Fruit fly (Drosophila melanogaster) whole organism, embryonic: Measurements from ENCODE around the gene CG13690.
A peak's percentile ranks its signal among the peaks of the same experiment; 100 is the strongest.

Experiments used
- Blimp-1 ChIP-seq: fragments of 200-800 bp; sonication (Bioruptor generic); optimal IDR thresholded peaks from 3 replicates; lab custom pipeline; 2018; ENCODE audit warnings: missing biosample characterization, missing genetic modification characterization, mild to moderate bottlenecking, moderate library complexity, missing genetic modification reagents
- CG11504 ChIP-seq: fragments of 200-800 bp; sonication (Bioruptor generic); optimal IDR thresholded peaks from 3 replicates; lab custom pipeline; 2019; ENCODE audit warnings: missing biosample characterization, mild to moderate bottlenecking, missing genetic modification characterization, moderate library complexity
- CG11560 ChIP-seq: fragments of 200-800 bp; sonication (Bioruptor generic); IDR thresholded peaks from 3 replicates; pipeline ENCODE4 v1.3.6; 2022; ENCODE audit warnings: missing biosample characterization, missing genetic modification characterization
- CG11695 ChIP-seq: fragments of 200-800 bp; sonication (Bioruptor generic); IDR thresholded peaks from 3 replicates; pipeline ENCODE4 v1.3.6; 2022; ENCODE audit warnings: missing biosample characterization, missing genetic modification characterization
- CG12769 ChIP-seq: fragments of 200-800 bp; sonication (Bioruptor generic); optimal IDR thresholded peaks from 2 replicates; lab custom pipeline; 2019; ENCODE audit warnings: missing biosample characterization, mild to moderate bottlenecking, missing genetic modification characterization, moderate library complexity
- CG14014 ChIP-seq: fragments of 200-800 bp; sonication (Bioruptor generic); IDR thresholded peaks from 2 replicates; pipeline ENCODE4 v1.3.6; 2022; ENCODE audit warnings: missing biosample characterization, missing genetic modification characterization
- CG15696 ChIP-seq: fragments of 200-800 bp; sonication (Bioruptor generic); optimal IDR thresholded peaks from 2 replicates; lab custom pipeline; 2019; ENCODE audit warnings: missing biosample characterization, mild to moderate bottlenecking, missing genetic modification characterization, moderate library complexity
- CG16813 ChIP-seq: fragments of 200-800 bp; sonication (Bioruptor generic); IDR thresholded peaks from 3 replicates; pipeline ENCODE4 v1.3.6; 2022; ENCODE audit warnings: missing biosample characterization, missing genetic modification characterization; ENCODE audit not compliant: partially characterized antibody
- CG17829 ChIP-seq: fragments of 200-800 bp; optimal IDR thresholded peaks from 2 replicates; lab custom pipeline; 2019; ENCODE audit warnings: missing biosample characterization, mild to moderate bottlenecking, missing genetic modification characterization, moderate library complexity
- CG2199 ChIP-seq: fragments of 200-800 bp; sonication (Bioruptor generic); IDR thresholded peaks from 3 replicates; pipeline ENCODE4 v1.3.6; 2022; ENCODE audit warnings: missing biosample characterization, missing genetic modification characterization
- CG31365 ChIP-seq: fragments of 200-800 bp; sonication (Bioruptor generic); optimal IDR thresholded peaks from 2 replicates; lab custom pipeline; 2018; ENCODE audit warnings: missing biosample characterization, mild to moderate bottlenecking, missing genetic modification characterization
- CG4360 ChIP-seq: fragments of 200-800 bp; sonication (Bioruptor generic); IDR thresholded peaks from 2 replicates; pipeline ENCODE4 v1.3.6; 2022; ENCODE audit warnings: missing biosample characterization, missing genetic modification characterization
- CG6683 ChIP-seq: fragments of 200-800 bp; sonication (Bioruptor generic); optimal IDR thresholded peaks from 2 replicates; lab custom pipeline; 2017; ENCODE audit warnings: missing biosample characterization, mild to moderate bottlenecking, missing genetic modification characterization, missing genetic modification reagents
- CG8388 ChIP-seq: fragments of 200-800 bp; sonication (Bioruptor generic); optimal IDR thresholded peaks from 2 replicates; lab custom pipeline; 2019; ENCODE audit warnings: missing biosample characterization, mild to moderate bottlenecking, missing genetic modification characterization, moderate library complexity
- Dref ChIP-seq: fragments of 200-800 bp; sonication (Bioruptor generic); IDR thresholded peaks from 2 replicates; pipeline ENCODE4 v1.3.6; 2022; ENCODE audit warnings: missing biosample characterization, missing genetic modification characterization
- E2f1 ChIP-seq: fragments of 200-800 bp; sonication (Bioruptor generic); IDR thresholded peaks from 2 replicates; pipeline ENCODE4 v1.3.6; 2022; ENCODE audit warnings: missing biosample characterization, missing genetic modification characterization
- Elba2 ChIP-seq: fragments of 200-800 bp; sonication (Bioruptor generic); optimal IDR thresholded peaks from 3 replicates; lab custom pipeline; 2016; ENCODE audit warnings: missing biosample characterization, missing genetic modification characterization
- HHEX ChIP-seq: fragments of 200-800 bp; sonication (Bioruptor generic); optimal IDR thresholded peaks from 3 replicates; lab custom pipeline; 2017; ENCODE audit warnings: missing biosample characterization, mild to moderate bottlenecking, missing genetic modification characterization, missing genetic modification reagents
- Hand ChIP-seq: fragments of 200-800 bp; sonication (Bioruptor generic); optimal IDR thresholded peaks from 2 replicates; lab custom pipeline; 2017; ENCODE audit warnings: mild to moderate bottlenecking, missing biosample characterization, missing genetic modification reagents, missing genetic modification characterization
- Hr51 ChIP-seq, 2 experiments: fragments of 200-800 bp; sonication (Bioruptor generic); optimal IDR thresholded peaks; 2 replicates in 1 of 2; 3 replicates in 1 of 2; lab custom pipeline; 2016 to 2018; ENCODE audit warnings: missing biosample characterization in 2 of 2, missing genetic modification characterization in 2 of 2, mild to moderate bottlenecking in 1 of 2, moderate library complexity in 1 of 2
- Lhr ChIP-seq: fragments of 200-800 bp; sonication (Bioruptor generic); optimal IDR thresholded peaks from 3 replicates; lab custom pipeline; 2017; ENCODE audit warnings: mild to moderate bottlenecking, missing biosample characterization, missing genetic modification reagents, missing genetic modification characterization
- MBD-R2 ChIP-seq: fragments of 200-800 bp; sonication (Bioruptor generic); IDR thresholded peaks from 2 replicates; pipeline ENCODE4 v1.3.6; 2022; ENCODE audit warnings: missing biosample characterization, missing genetic modification characterization
- MESR4 ChIP-seq: fragments of 200-800 bp; sonication (Bioruptor generic); optimal IDR thresholded peaks from 2 replicates; lab custom pipeline; 2018; ENCODE audit warnings: missing biosample characterization, mild to moderate bottlenecking, missing genetic modification characterization, moderate library complexity
- Rx ChIP-seq: fragments of 200-800 bp; sonication (Bioruptor generic); IDR thresholded peaks from 2 replicates; pipeline ENCODE4 v1.3.6; 2022; ENCODE audit warnings: missing biosample characterization, missing genetic modification characterization
- Six4 ChIP-seq: fragments of 200-800 bp; sonication (Bioruptor generic); optimal IDR thresholded peaks from 2 replicates; lab custom pipeline; 2016; ENCODE audit warnings: missing biosample characterization, missing genetic modification characterization
- Sry-δ ChIP-seq: fragments of 200-800 bp; sonication (Bioruptor generic); optimal IDR thresholded peaks from 2 replicates; lab custom pipeline; 2016; ENCODE audit warnings: missing biosample characterization, missing genetic modification characterization
- Trl ChIP-seq, 3 experiments: fragments of >200 bp in 2 of 3; fragments of 200-800 bp in 1 of 3; sonication (Bioruptor generic) in 1 of 3; optimal IDR thresholded peaks; 2 replicates in 1 of 3; 3 replicates in 2 of 3; lab custom pipeline; 2016 to 2017; ENCODE audit warnings: missing biosample characterization in 1 of 3, missing genetic modification characterization in 1 of 3
- ara ChIP-seq: fragments of 200-800 bp; sonication (Bioruptor generic); IDR thresholded peaks from 2 replicates; pipeline ENCODE4 v1.3.6; 2022; ENCODE audit warnings: missing biosample characterization, missing genetic modification characterization
- bcd ChIP-seq: fragments of 200-800 bp; sonication (Bioruptor generic); optimal IDR thresholded peaks from 2 replicates; lab custom pipeline; 2017; ENCODE audit warnings: missing biosample characterization, mild to moderate bottlenecking, missing genetic modification characterization
- crp ChIP-seq, 2 experiments: fragments of 200-800 bp; sonication (Bioruptor generic); optimal IDR thresholded peaks; 2 replicates in 1 of 2; 3 replicates in 1 of 2; lab custom pipeline; 2017; ENCODE audit warnings: missing biosample characterization in 2 of 2, missing genetic modification characterization in 2 of 2, mild to moderate bottlenecking in 1 of 2, moderate library complexity in 1 of 2
- emc ChIP-seq: fragments of 200-800 bp; sonication (Bioruptor generic); optimal IDR thresholded peaks from 2 replicates; lab custom pipeline; 2016; ENCODE audit warnings: missing biosample characterization, missing genetic modification characterization
- esg ChIP-seq: fragments of 200-800 bp; sonication (Bioruptor generic); conservative IDR thresholded peaks from 2 replicates; pipeline ENCODE4 v1.3.6; 2022; ENCODE audit warnings: missing biosample characterization, missing genetic modification characterization
- eyg ChIP-seq: fragments of 200-800 bp; sonication (Bioruptor generic); optimal IDR thresholded peaks from 3 replicates; lab custom pipeline; 2016; ENCODE audit warnings: missing biosample characterization, missing genetic modification characterization
- lab ChIP-seq: fragments of 200-800 bp; sonication (Bioruptor generic); optimal IDR thresholded peaks from 3 replicates; lab custom pipeline; 2017; ENCODE audit warnings: missing biosample characterization, missing genetic modification characterization, mild to moderate bottlenecking, moderate library complexity, missing genetic modification reagents
- lbe ChIP-seq: fragments of 200-800 bp; sonication (Bioruptor generic); optimal IDR thresholded peaks from 2 replicates; lab custom pipeline; 2016; ENCODE audit warnings: missing biosample characterization, mild to moderate bottlenecking, missing genetic modification characterization
- lov ChIP-seq, 2 experiments: fragments of 200-800 bp in 1 of 2; fragments of >200 bp in 1 of 2; sonication (Bioruptor generic) in 1 of 2; IDR thresholded peaks in 1 of 2; optimal IDR thresholded peaks in 1 of 2; 2 replicates in 1 of 2; 3 replicates in 1 of 2; pipeline versions ENCODE4 v1.3.6 to Lab custom; 2017 to 2022; ENCODE audit warnings: missing biosample characterization in 1 of 2, missing genetic modification characterization in 1 of 2
- nau ChIP-seq: fragments of 200-800 bp; sonication (Bioruptor generic); optimal IDR thresholded peaks from 3 replicates; lab custom pipeline; 2017; ENCODE audit warnings: missing biosample characterization, mild to moderate bottlenecking, missing genetic modification characterization, missing genetic modification reagents
- pb ChIP-seq: fragments of 200-800 bp; sonication (Bioruptor generic); optimal IDR thresholded peaks from 3 replicates; lab custom pipeline; 2016; ENCODE audit warnings: missing biosample characterization, missing genetic modification characterization
- prd ChIP-seq, 3 experiments: fragments of >200 bp in 2 of 3; fragments of 200-800 bp in 1 of 3; sonication (Bioruptor generic) in 1 of 3; optimal IDR thresholded peaks in 2 of 3; IDR thresholded peaks in 1 of 3; 2 replicates in 2 of 3; 3 replicates in 1 of 3; pipeline versions ENCODE4 v1.3.6 to Lab custom; 2017 to 2022; ENCODE audit warnings: missing biosample characterization in 1 of 3, missing genetic modification characterization in 1 of 3
- run ChIP-seq: fragments of 200-800 bp; sonication (Bioruptor generic); optimal IDR thresholded peaks from 3 replicates; lab custom pipeline; 2018; ENCODE audit warnings: missing biosample characterization, mild to moderate bottlenecking, missing genetic modification characterization
- schlank ChIP-seq: fragments of 200-800 bp; sonication (Bioruptor generic); optimal IDR thresholded peaks from 2 replicates; lab custom pipeline; 2018; ENCODE audit warnings: missing biosample characterization, mild to moderate bottlenecking, missing genetic modification characterization
- slbo ChIP-seq: fragments of 200-800 bp; sonication (Bioruptor generic); IDR thresholded peaks from 2 replicates; pipeline ENCODE4 v1.3.6; 2022; ENCODE audit warnings: missing biosample characterization, missing genetic modification characterization
- stc ChIP-seq: fragments of 200-800 bp; sonication (Bioruptor generic); IDR thresholded peaks from 2 replicates; pipeline ENCODE4 v1.3.6; 2022; ENCODE audit warnings: missing biosample characterization, missing genetic modification characterization
- tna ChIP-seq: fragments of 200-800 bp; sonication (Bioruptor generic); IDR thresholded peaks from 2 replicates; pipeline ENCODE4 v1.3.6; 2022; ENCODE audit warnings: missing biosample characterization, missing genetic modification characterization; ENCODE audit not compliant: partially characterized antibody
- vnd ChIP-seq: fragments of 200-800 bp; sonication (Bioruptor generic); IDR thresholded peaks from 3 replicates; pipeline ENCODE4 v1.3.6; 2022; ENCODE audit warnings: missing biosample characterization, missing genetic modification characterization; ENCODE audit not compliant: partially characterized antibody
- wdn ChIP-seq: fragments of 200-800 bp; sonication (Bioruptor generic); IDR thresholded peaks from 2 replicates; pipeline ENCODE4 v1.3.6; 2022; ENCODE audit warnings: missing biosample characterization, missing genetic modification characterization
- wek ChIP-seq: fragments of 200-800 bp; sonication (Bioruptor generic); optimal IDR thresholded peaks from 3 replicates; lab custom pipeline; 2018; ENCODE audit warnings: missing biosample characterization, mild to moderate bottlenecking, missing genetic modification characterization, moderate library complexity
- z ChIP-seq: fragments of 200-800 bp; sonication (Bioruptor generic); IDR thresholded peaks from 3 replicates; pipeline ENCODE4 v1.3.6; 2022; ENCODE audit warnings: missing biosample characterization, missing genetic modification characterization
- zfh1 ChIP-seq: fragments of 200-800 bp; sonication (Bioruptor generic); IDR thresholded peaks from 3 replicates; pipeline ENCODE4 v1.3.6; 2022; ENCODE audit warnings: missing biosample characterization, missing genetic modification characterization

The CG13690 gene

dm6 chr2L:382807-383206, 36.6 kb downstream of the CG13690 start (continued):
- TF ChIP-seq HHEX (GFP tag; lab: Kevin White, UChicago) (no peak), emc (GFP tag; lab: Kevin White, UChicago) (no peak), CG11695 (GFP tag; lab: Robert Waterston, UW) (no peak), prd (optimal IDR thresholded peaks at IDR 0.05; lab: Kevin White, UChicago) (no peak), prd (GFP tag; IDR thresholded peaks at IDR 0.05; lab: Robert Waterston, UW) (peak; percentile 53; the same call in 1 of the 3 replicates), Lhr (GFP tag; lab: Kevin White, UChicago) (no peak), stc (no peak; the same call in 1 of the 2 replicates), vnd (no peak), lab (GFP tag; lab: Kevin White, UChicago) (no peak), Hand (no peak), Trl (optimal IDR thresholded peaks at IDR 0.05; lab: Kevin White, UChicago) (no peak), Trl (GFP tag; optimal IDR thresholded peaks at IDR 0.05; lab: Kevin White, UChicago) (no peak), Hr51 (GFP tag; optimal IDR thresholded peaks at IDR 0.05; lab: Kevin White, UChicago) (no peak), Elba2 (GFP tag; lab: Kevin White, UChicago) (no peak), CG6683 (GFP tag; lab: Kevin White, UChicago) (no peak), esg (GFP tag; lab: Robert Waterston, UW) (no peak), wek (no peak), zfh1 (GFP tag; lab: Robert Waterston, UW) (0 out of 3 replicates have a peak, but pooled peaks have one; percentile 14), bcd (GFP tag; lab: Kevin White, UChicago) (no peak), Blimp-1 (GFP tag; lab: Kevin White, UChicago) (peak; percentile 35), Six4 (GFP tag; lab: Kevin White, UChicago) (no peak), CG11504 (tag; lab: Kevin White, UChicago) (no peak), crp (GFP tag; optimal IDR thresholded peaks at IDR 0.05; lab: Kevin White, UChicago) (no peak), CG4360 (GFP tag; lab: Robert Waterston, UW) (no peak), E2f1 (GFP tag; lab: Robert Waterston, UW) (no peak), CG17829 (tag; lab: Kevin White, UChicago) (no peak), CG12769 (no peak), MESR4 (no peak), CG16813 (GFP tag; lab: Robert Waterston, UW) (no peak), run (tag; lab: Kevin White, UChicago) (no peak), nau (GFP tag; lab: Kevin White, UChicago) (no peak), CG8388 (peak; percentile 7), CG11560 (no peak), schlank (tag; lab: Kevin White, UChicago) (no peak), slbo (no peak), Sry-δ (no peak), Rx (GFP tag; lab: Robert Waterston, UW) (no peak), CG14014 (GFP tag; lab: Robert Waterston, UW) (no peak), tna (GFP tag; lab: Robert Waterston, UW) (no peak), Dref (GFP tag; lab: Robert Waterston, UW) (no peak), CG15696 (tag; lab: Kevin White, UChicago) (no peak), CG2199 (GFP tag; lab: Robert Waterston, UW) (no peak), lbe (GFP tag; lab: Kevin White, UChicago) (peak; percentile 40), lov (optimal IDR thresholded peaks at IDR 0.05; lab: Kevin White, UChicago) (no peak), lov (GFP tag; IDR thresholded peaks at IDR 0.05; lab: Robert Waterston, UW) (no peak), pb (GFP tag; lab: Kevin White, UChicago) (no peak), eyg (GFP tag; lab: Kevin White, UChicago) (no peak), z (GFP tag; lab: Robert Waterston, UW) (no peak), ara (GFP tag; lab: Robert Waterston, UW) (peak; percentile 53; the same call in 1 of the 2 replicates), CG31365 (no peak), wdn (GFP tag; lab: Robert Waterston, UW) (no peak), MBD-R2 (GFP tag; lab: Robert Waterston, UW) (no peak)
